Fruit fly (Drosophila melanogaster) whole organism, embryonic: ENCODE data around the gene PpV.

Experiments
- BEAF-32 ChIP-seq: fragments of 200-800 bp; sonication (Bioruptor generic); optimal IDR thresholded peaks from 3 replicates; lab custom pipeline; 2017; ENCODE audit warnings: missing biosample characterization, missing genetic modification characterization, mild to moderate bottlenecking, moderate library complexity, missing genetic modification reagents
- Bgb ChIP-seq: fragments of 200-800 bp; sonication (Bioruptor generic); IDR thresholded peaks from 2 replicates; pipeline ENCODE4 v1.3.6; 2022; ENCODE audit warnings: missing biosample characterization, missing genetic modification characterization; ENCODE audit not compliant: partially characterized antibody
- CG10274 ChIP-seq: fragments of 200-800 bp; sonication (Bioruptor generic); optimal IDR thresholded peaks from 3 replicates; lab custom pipeline; 2017; ENCODE audit warnings: missing biosample characterization, mild to moderate bottlenecking, missing genetic modification characterization
- CG11695 ChIP-seq: fragments of 200-800 bp; sonication (Bioruptor generic); IDR thresholded peaks from 3 replicates; pipeline ENCODE4 v1.3.6; 2022; ENCODE audit warnings: missing biosample characterization, missing genetic modification characterization
- CG13424 ChIP-seq: fragments of 200-800 bp; sonication (Bioruptor generic); optimal IDR thresholded peaks from 2 replicates; lab custom pipeline; 2019; ENCODE audit warnings: missing biosample characterization, mild to moderate bottlenecking, missing genetic modification characterization, moderate library complexity
- CG1603 ChIP-seq: fragments of 200-800 bp; sonication (Bioruptor generic); optimal IDR thresholded peaks from 2 replicates; lab custom pipeline; 2019; ENCODE audit warnings: missing biosample characterization, mild to moderate bottlenecking, missing genetic modification characterization, moderate library complexity
- CG33557 ChIP-seq: fragments of 200-800 bp; sonication (Bioruptor generic); optimal IDR thresholded peaks from 2 replicates; lab custom pipeline; 2019; ENCODE audit warnings: missing biosample characterization, mild to moderate bottlenecking, missing genetic modification characterization, moderate library complexity
- CG42726 ChIP-seq: fragments of 200-800 bp; sonication (Bioruptor generic); IDR thresholded peaks from 2 replicates; pipeline ENCODE4 v1.3.6; 2022; ENCODE audit warnings: missing biosample characterization, missing genetic modification characterization; ENCODE audit not compliant: partially characterized antibody
- CG7271 ChIP-seq: fragments of 200-800 bp; sonication (Bioruptor generic); optimal IDR thresholded peaks from 2 replicates; lab custom pipeline; 2018; ENCODE audit warnings: missing biosample characterization, mild to moderate bottlenecking, missing genetic modification characterization, moderate library complexity
- CG8089 ChIP-seq: fragments of 200-800 bp; sonication (Bioruptor generic); optimal IDR thresholded peaks from 3 replicates; lab custom pipeline; 2016; ENCODE audit warnings: missing biosample characterization, missing genetic modification characterization
- CG8765 ChIP-seq: fragments of 200-800 bp; sonication (Bioruptor generic); IDR thresholded peaks from 2 replicates; pipeline ENCODE4 v1.3.6; 2022; ENCODE audit warnings: missing biosample characterization, missing genetic modification characterization
- CG9876 ChIP-seq: fragments of 200-800 bp; sonication (Bioruptor generic); optimal IDR thresholded peaks from 2 replicates; lab custom pipeline; 2016; ENCODE audit warnings: missing biosample characterization, missing genetic modification characterization
- CrebB ChIP-seq: fragments of 200-800 bp; sonication (Bioruptor generic); optimal IDR thresholded peaks from 3 replicates; lab custom pipeline; 2018; ENCODE audit warnings: missing biosample characterization, mild to moderate bottlenecking, missing genetic modification characterization
- Dfd ChIP-seq, 2 experiments: fragments of >200 bp; optimal IDR thresholded peaks; 2 replicates each; lab custom pipeline; 2017; ENCODE audit warnings: missing biosample characterization in 2 of 2, missing genetic modification characterization in 2 of 2
- Fer1 ChIP-seq: fragments of 200-800 bp; sonication (Bioruptor generic); optimal IDR thresholded peaks from 2 replicates; lab custom pipeline; 2017; ENCODE audit warnings: missing biosample characterization, mild to moderate bottlenecking, missing genetic modification characterization
- Fer2 ChIP-seq: fragments of 200-800 bp; sonication (Bioruptor generic); optimal IDR thresholded peaks from 2 replicates; lab custom pipeline; 2018; ENCODE audit warnings: missing biosample characterization, mild to moderate bottlenecking, missing genetic modification characterization, moderate library complexity
- Gug ChIP-seq: fragments of 200-800 bp; sonication (Bioruptor generic); IDR thresholded peaks from 4 replicates; pipeline ENCODE4 v1.3.6; 2022; ENCODE audit warnings: missing biosample characterization, missing genetic modification characterization
- Hsf ChIP-seq: fragments of 200-800 bp; sonication (Bioruptor generic); optimal IDR thresholded peaks from 3 replicates; lab custom pipeline; 2016; ENCODE audit warnings: missing biosample characterization, missing genetic modification characterization
- Mrtf ChIP-seq: fragments of 200-800 bp; sonication (Bioruptor generic); IDR thresholded peaks from 3 replicates; pipeline ENCODE4 v1.3.6; 2022; ENCODE audit warnings: missing biosample characterization, missing genetic modification characterization
- Rx ChIP-seq: fragments of 200-800 bp; sonication (Bioruptor generic); IDR thresholded peaks from 2 replicates; pipeline ENCODE4 v1.3.6; 2022; ENCODE audit warnings: missing biosample characterization, missing genetic modification characterization
- Scr ChIP-seq: fragments of 200-800 bp; sonication (Bioruptor generic); IDR thresholded peaks from 2 replicates; pipeline ENCODE4 v1.3.6; 2022; ENCODE audit warnings: missing biosample characterization, missing genetic modification characterization; ENCODE audit not compliant: partially characterized antibody
- Six4 ChIP-seq: fragments of 200-800 bp; sonication (Bioruptor generic); optimal IDR thresholded peaks from 2 replicates; lab custom pipeline; 2016; ENCODE audit warnings: missing biosample characterization, missing genetic modification characterization
- Sox100B ChIP-seq: fragments of 200-800 bp; sonication (Bioruptor generic); optimal IDR thresholded peaks from 3 replicates; lab custom pipeline; 2018; ENCODE audit warnings: missing biosample characterization, mild to moderate bottlenecking, missing genetic modification characterization
- Sox102F ChIP-seq: fragments of 200-800 bp; sonication (Bioruptor generic); optimal IDR thresholded peaks from 2 replicates; lab custom pipeline; 2018; ENCODE audit warnings: missing biosample characterization, mild to moderate bottlenecking, missing genetic modification characterization, moderate library complexity
- Ssrp ChIP-seq: fragments of 200-800 bp; sonication (Bioruptor generic); optimal IDR thresholded peaks from 2 replicates; lab custom pipeline; 2018; ENCODE audit warnings: missing biosample characterization, mild to moderate bottlenecking, missing genetic modification characterization, moderate library complexity
- Xrp1 ChIP-seq: fragments of 200-800 bp; sonication (Bioruptor generic); IDR thresholded peaks from 2 replicates; pipeline ENCODE4 v1.3.6; 2022; ENCODE audit warnings: missing biosample characterization, missing genetic modification characterization
- al ChIP-seq: fragments of 200-800 bp; sonication (Bioruptor generic); IDR thresholded peaks from 2 replicates; pipeline ENCODE4 v1.3.6; 2022; ENCODE audit warnings: missing biosample characterization, missing genetic modification characterization
- ase ChIP-seq: fragments of 200-800 bp; sonication (Bioruptor generic); IDR thresholded peaks from 3 replicates; pipeline ENCODE4 v1.3.6; 2022; ENCODE audit warnings: missing biosample characterization, missing genetic modification characterization
- ash1 ChIP-seq: fragments of 200-800 bp; sonication (Bioruptor generic); optimal IDR thresholded peaks from 2 replicates; lab custom pipeline; 2018; ENCODE audit warnings: missing biosample characterization, mild to moderate bottlenecking, missing genetic modification characterization
- caup ChIP-seq: fragments of 200-800 bp; sonication (Bioruptor generic); optimal IDR thresholded peaks from 3 replicates; lab custom pipeline; 2017; ENCODE audit warnings: missing biosample characterization, mild to moderate bottlenecking, missing genetic modification characterization, moderate library complexity; ENCODE audit not compliant: severe bottlenecking
- disco-r ChIP-seq: fragments of 200-800 bp; sonication (Bioruptor generic); optimal IDR thresholded peaks from 2 replicates; lab custom pipeline; 2016; ENCODE audit warnings: missing biosample characterization, missing genetic modification characterization
- exex ChIP-seq: fragments of 200-800 bp; sonication (Bioruptor generic); optimal IDR thresholded peaks from 4 replicates; lab custom pipeline; 2018; ENCODE audit warnings: missing biosample characterization, mild to moderate bottlenecking, missing genetic modification characterization, moderate library complexity
- fd102C ChIP-seq: fragments of 200-800 bp; sonication (Bioruptor generic); optimal IDR thresholded peaks from 2 replicates; lab custom pipeline; 2018; ENCODE audit warnings: missing biosample characterization, mild to moderate bottlenecking, missing genetic modification characterization, moderate library complexity
- gce ChIP-seq: fragments of 200-800 bp; sonication (Bioruptor generic); IDR thresholded peaks from 3 replicates; pipeline ENCODE4 v1.3.6; 2022; ENCODE audit warnings: missing biosample characterization, missing genetic modification characterization
- gro ChIP-seq: fragments of 200-800 bp; sonication (Bioruptor generic); optimal IDR thresholded peaks from 2 replicates; lab custom pipeline; 2016; ENCODE audit warnings: missing biosample characterization, missing genetic modification characterization
- gsb ChIP-seq: fragments of 200-800 bp; sonication (Bioruptor generic); IDR thresholded peaks from 2 replicates; pipeline ENCODE4 v1.3.6; 2022; ENCODE audit warnings: missing biosample characterization, missing genetic modification characterization
- her ChIP-seq: fragments of 200-800 bp; sonication (Bioruptor generic); optimal IDR thresholded peaks from 2 replicates; lab custom pipeline; 2016; ENCODE audit warnings: missing biosample characterization, missing genetic modification characterization
- hth ChIP-seq: fragments of >200 bp; optimal IDR thresholded peaks from 2 replicates; lab custom pipeline; 2017; ENCODE audit warnings: inconsistent platforms
- jumu ChIP-seq: fragments of 200-800 bp; sonication (Bioruptor generic); optimal IDR thresholded peaks from 3 replicates; lab custom pipeline; 2016; ENCODE audit warnings: missing biosample characterization, missing genetic modification characterization
- ken ChIP-seq: fragments of 200-800 bp; sonication (Bioruptor generic); IDR thresholded peaks from 3 replicates; pipeline ENCODE4 v1.3.6; 2022; ENCODE audit warnings: missing biosample characterization, missing genetic modification characterization
- lilli ChIP-seq: fragments of 200-800 bp; sonication (Bioruptor generic); optimal IDR thresholded peaks from 3 replicates; lab custom pipeline; 2016; ENCODE audit warnings: missing biosample characterization, missing genetic modification characterization
- lmd ChIP-seq: fragments of 200-800 bp; sonication (Bioruptor generic); IDR thresholded peaks from 2 replicates; pipeline ENCODE4 v1.3.6; 2022; ENCODE audit warnings: missing biosample characterization, missing genetic modification characterization
- mirr ChIP-seq: fragments of 200-800 bp; sonication (Bioruptor generic); optimal IDR thresholded peaks from 3 replicates; lab custom pipeline; 2018; ENCODE audit warnings: missing biosample characterization, mild to moderate bottlenecking, missing genetic modification characterization
- ro ChIP-seq: fragments of 200-800 bp; sonication (Bioruptor generic); IDR thresholded peaks from 2 replicates; pipeline ENCODE4 v1.3.6; 2022; ENCODE audit warnings: missing biosample characterization, missing genetic modification characterization
- row ChIP-seq: fragments of 200-800 bp; sonication (Bioruptor generic); IDR thresholded peaks from 3 replicates; pipeline ENCODE4 v1.3.6; 2022; ENCODE audit warnings: missing biosample characterization, missing genetic modification characterization
- sens ChIP-seq: fragments of 200-800 bp; sonication (Bioruptor generic); peaks from one replicate; lab custom pipeline; 2016; ENCODE audit warnings: missing biosample characterization, missing genetic modification characterization
- slbo ChIP-seq: fragments of 200-800 bp; sonication (Bioruptor generic); IDR thresholded peaks from 2 replicates; pipeline ENCODE4 v1.3.6; 2022; ENCODE audit warnings: missing biosample characterization, missing genetic modification characterization
- sna ChIP-seq: fragments of 200-800 bp; sonication (Bioruptor generic); IDR thresholded peaks from 2 replicates; pipeline ENCODE4 v1.3.6; 2022; ENCODE audit warnings: missing biosample characterization, missing genetic modification characterization; ENCODE audit not compliant: partially characterized antibody
- tna ChIP-seq: fragments of 200-800 bp; sonication (Bioruptor generic); IDR thresholded peaks from 2 replicates; pipeline ENCODE4 v1.3.6; 2022; ENCODE audit warnings: missing biosample characterization, missing genetic modification characterization; ENCODE audit not compliant: partially characterized antibody
- toy ChIP-seq: fragments of 200-800 bp; sonication (Bioruptor generic); IDR thresholded peaks from 2 replicates; pipeline ENCODE4 v1.3.6; 2022; ENCODE audit warnings: missing biosample characterization, missing genetic modification characterization
- trem ChIP-seq: fragments of 200-800 bp; optimal IDR thresholded peaks from 3 replicates; lab custom pipeline; 2019; ENCODE audit warnings: missing biosample characterization, mild to moderate bottlenecking, missing genetic modification characterization, moderate library complexity
- twi ChIP-seq: fragments of 200-800 bp; optimal IDR thresholded peaks from 2 replicates; lab custom pipeline; 2019; ENCODE audit warnings: missing biosample characterization, mild to moderate bottlenecking, missing genetic modification characterization, moderate library complexity

PpV gene

dm6 chrX:6376748-6377147 lies 4.0 kb upstream of the PpV start (continued):
- TF ChIP-seq CG1603 (tag; lab: Kevin White, UChicago), result peak; percentile 3
- peak; percentile 61 for TF ChIP-seq row
- TF ChIP-seq ken (GFP tag; lab: Robert Waterston, UW), result no peak
- no peak for TF ChIP-seq trem (tag; lab: Kevin White, UChicago)
- no peak for TF ChIP-seq twi (tag; lab: Kevin White, UChicago)
- TF ChIP-seq Scr (GFP tag; lab: Robert Waterston, UW), result no peak
- TF ChIP-seq toy (GFP tag; lab: Robert Waterston, UW), result no peak
- no peak for TF ChIP-seq mirr
- no peak for TF ChIP-seq disco-r (GFP tag; lab: Kevin White, UChicago)
- no peak for TF ChIP-seq CG42726
- TF ChIP-seq ase (GFP tag; lab: Robert Waterston, UW), result no peak
- no peak for TF ChIP-seq CG11695 (GFP tag; lab: Robert Waterston, UW)
- no peak for TF ChIP-seq ash1 (GFP tag; lab: Kevin White, UChicago)
- no peak for TF ChIP-seq her (GFP tag; lab: Kevin White, UChicago)
- TF ChIP-seq lmd (GFP tag; lab: Robert Waterston, UW), result no peak
- TF ChIP-seq exex (tag; lab: Kevin White, UChicago), result no peak
- no peak for TF ChIP-seq sna (GFP tag; lab: Robert Waterston, UW)
- TF ChIP-seq ro (GFP tag; lab: Robert Waterston, UW), result no peak
- TF ChIP-seq jumu, result no peak
- no peak for TF ChIP-seq Six4
- TF ChIP-seq Sox100B (GFP tag; lab: Kevin White, UChicago), result no peak
- no peak for TF ChIP-seq CG10274
- TF ChIP-seq Gug (GFP tag; lab: Robert Waterston, UW), result no peak
- peak; percentile 40 for TF ChIP-seq Fer1
- peak; percentile 52 for TF ChIP-seq slbo
- no peak for TF ChIP-seq BEAF-32 (GFP tag; lab: Kevin White, UChicago)
- no peak for TF ChIP-seq Bgb (GFP tag; lab: Robert Waterston, UW)
- TF ChIP-seq gce (GFP tag; lab: Robert Waterston, UW), result no peak
- no peak for TF ChIP-seq CrebB (tag; lab: Kevin White, UChicago)
- TF ChIP-seq hth (lab: Kevin White, UChicago), result no peak
- TF ChIP-seq Rx (GFP tag; lab: Robert Waterston, UW), result no peak
- TF ChIP-seq CG8089 (GFP tag; lab: Kevin White, UChicago), result no peak
- TF ChIP-seq CG33557 (GFP tag; lab: Kevin White, UChicago), result no peak
- TF ChIP-seq fd102C (GFP tag; lab: Kevin White, UChicago), result no peak
- TF ChIP-seq Dfd (GFP tag; optimal IDR thresholded peaks at IDR 0.05; lab: Kevin White, UChicago), result no peak
- no peak for TF ChIP-seq CG8765
- peak; percentile 45 for TF ChIP-seq sens (GFP tag; lab: Kevin White, UChicago)
- peak; percentile 20 for TF ChIP-seq Hsf (GFP tag; lab: Kevin White, UChicago)
- no peak for TF ChIP-seq CG9876
- TF ChIP-seq Sox102F, result peak; percentile 23
- no peak for TF ChIP-seq Xrp1
- TF ChIP-seq Ssrp (tag; lab: Kevin White, UChicago), result no peak
- TF ChIP-seq lilli (GFP tag; lab: Kevin White, UChicago), result peak; percentile 21
- no peak for TF ChIP-seq gsb
- no peak for TF ChIP-seq al (GFP tag; lab: Robert Waterston, UW)
- TF ChIP-seq CG13424 (tag; lab: Kevin White, UChicago), result peak; percentile 15
- TF ChIP-seq tna, result no peak
- TF ChIP-seq Fer2 (tag; lab: Kevin White, UChicago), result no peak
- TF ChIP-seq gro (GFP tag; lab: Kevin White, UChicago), result no peak
- no peak for TF ChIP-seq Mrtf (GFP tag; lab: Robert Waterston, UW)
- no peak for TF ChIP-seq caup (GFP tag; lab: Kevin White, UChicago)
- TF ChIP-seq CG7271 (tag; lab: Kevin White, UChicago), result no peak
